Worm (Caenorhabditis elegans): ENCODE results near the gene T05B9.2.
A peak's percentile ranks its signal among the peaks of the same experiment; 100 is the strongest.

The T05B9.2 gene

ce11 chrII:11255536-11255935 is at the start of gene T05B9.2:
Gene T05B9.2 (plus strand): TSS chrII:11255836.
- no peak for TF ChIP-seq T22C8.4 (GFP tag; IDR thresholded peaks at IDR 0.05)
- no peak for TF ChIP-seq med-1 (GFP tag; optimal IDR thresholded peaks at IDR 0.05; ENCODE audit: insufficient read depth)
- TF ChIP-seq klf-2 (GFP tag; conservative IDR thresholded peaks at IDR 0.05), result no peak
- no peak for TF ChIP-seq ref-1 (GFP tag; conservative IDR thresholded peaks at IDR 0.05)

- 0 out of 2 replicates have a peak, but pooled peaks have one; percentile 30 for TF ChIP-seq tab-1 (GFP tag; IDR thresholded peaks at IDR 0.05)
Observed at ce11 chrII:11211661-11212060, 44.0 kb upstream of the T05B9.2 start.

DNA sequence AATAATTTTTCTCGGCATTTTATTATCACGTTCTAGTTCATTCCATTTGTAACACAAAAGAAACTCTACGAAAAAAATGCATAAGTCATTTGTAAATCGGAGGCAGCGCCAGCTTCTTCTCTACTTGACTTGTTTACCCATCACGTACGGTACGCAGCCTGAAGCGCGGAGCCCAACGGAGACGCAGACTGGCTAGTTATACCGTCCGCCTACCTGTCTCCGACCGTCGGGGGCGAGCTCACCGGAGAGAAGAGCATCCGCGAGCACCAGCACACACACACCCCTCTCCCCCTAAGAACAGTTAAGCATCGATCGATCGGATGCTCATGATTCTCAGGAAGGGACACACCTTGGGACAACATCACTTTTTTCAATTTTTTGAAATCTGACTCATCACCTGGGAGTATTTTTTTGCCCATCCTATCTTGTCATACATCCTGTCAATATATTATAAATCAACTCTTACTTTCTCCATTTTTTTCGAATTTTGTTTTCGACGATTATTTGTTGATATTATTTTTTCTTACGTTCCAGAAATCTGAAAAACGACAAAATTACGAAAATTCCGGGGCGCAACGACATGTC is 33.8 kb upstream of the T05B9.2 start, which contains the start of gene plpr-1:
TSS of gene plpr-1 (plus strand) at position 535 of the 585 bp plus-strand sequence.
- TF ChIP-seq med-1 (GFP tag; optimal IDR thresholded peaks at IDR 0.05; ENCODE audit: insufficient read depth) (no peak), ref-1 (GFP tag; conservative IDR thresholded peaks at IDR 0.05) (no peak), cog-1 (tag; optimal IDR thresholded peaks at IDR 0.05) (no peak), ztf-23 (GFP tag; IDR thresholded peaks at IDR 0.05) (no peak), klf-2 (GFP tag; conservative IDR thresholded peaks at IDR 0.05) (no peak), ztf-29 (GFP tag; IDR thresholded peaks at IDR 0.05) (no peak), T22C8.4 (GFP tag; IDR thresholded peaks at IDR 0.05) (no peak), tab-1 (GFP tag; IDR thresholded peaks at IDR 0.05) (no peak), flt-1 (GFP tag; IDR thresholded peaks at IDR 0.05) (no peak)

DNA sequence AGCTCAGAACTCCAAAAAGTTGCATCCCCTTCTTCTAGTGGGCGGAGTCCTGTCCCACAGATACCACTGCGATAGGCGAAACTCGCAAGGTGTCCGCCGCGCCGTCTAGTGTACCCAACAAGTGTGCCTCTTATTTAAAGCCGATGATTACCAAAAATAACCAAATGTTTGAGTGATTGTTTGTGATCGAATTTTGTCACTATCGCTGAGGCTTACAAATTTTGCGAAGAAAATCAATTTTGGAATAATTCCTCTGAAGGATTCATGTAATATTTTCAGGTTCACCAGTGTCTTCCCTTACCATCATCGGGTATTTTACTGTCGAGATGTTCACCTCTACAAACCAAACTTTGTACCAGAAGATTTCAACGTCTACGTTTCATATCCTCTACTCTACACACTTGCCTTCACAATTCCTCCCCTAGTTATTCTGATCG is 31.6 kb upstream of the T05B9.2 start:
- TF ChIP-seq tab-1 (GFP tag; IDR thresholded peaks at IDR 0.05), result no peak; the same call in 1 of the 2 replicates
- TF ChIP-seq ztf-23 (GFP tag; IDR thresholded peaks at IDR 0.05), result no peak
- TF ChIP-seq cog-1 (tag; optimal IDR thresholded peaks at IDR 0.05), result no peak
- no peak for TF ChIP-seq T22C8.4 (GFP tag; IDR thresholded peaks at IDR 0.05)
- no peak for TF ChIP-seq flt-1 (GFP tag; IDR thresholded peaks at IDR 0.05)
- TF ChIP-seq klf-2 (GFP tag; conservative IDR thresholded peaks at IDR 0.05), result no peak
- TF ChIP-seq ztf-29 (GFP tag; IDR thresholded peaks at IDR 0.05), result no peak
- TF ChIP-seq med-1 (GFP tag; optimal IDR thresholded peaks at IDR 0.05; ENCODE audit: insufficient read depth), result no peak
- TF ChIP-seq ref-1 (GFP tag; conservative IDR thresholded peaks at IDR 0.05), result no peak

DNA sequence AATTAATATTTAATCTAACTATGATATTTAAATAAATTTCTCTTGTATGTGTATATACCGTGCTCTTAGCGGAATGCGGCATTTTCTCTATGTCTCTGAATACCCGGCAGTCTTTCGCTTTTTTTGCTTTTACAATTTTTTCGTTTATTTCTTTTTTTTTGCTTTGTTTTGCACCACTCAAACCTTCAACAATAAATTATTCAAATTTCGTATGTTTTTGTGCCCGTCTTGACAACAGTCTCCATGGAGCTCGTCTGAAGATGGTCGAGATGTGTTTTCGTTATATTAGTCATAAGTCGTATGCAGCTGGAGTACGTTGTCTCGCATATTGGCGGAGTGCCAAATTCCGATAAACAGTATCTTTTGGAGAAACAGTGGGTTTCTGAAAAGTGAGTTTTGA is 29.3 kb upstream of the T05B9.2 start, which contains the start of gene T06D8.2:
TSS of gene T06D8.2 (plus strand) at position 301 of the 400 bp plus-strand sequence.
- TF ChIP-seq ztf-23 (GFP tag; IDR thresholded peaks at IDR 0.05) (no peak), T22C8.4 (GFP tag; IDR thresholded peaks at IDR 0.05) (no peak), ztf-29 (GFP tag; IDR thresholded peaks at IDR 0.05) (no peak), flt-1 (GFP tag; IDR thresholded peaks at IDR 0.05) (no peak), tab-1 (GFP tag; IDR thresholded peaks at IDR 0.05) (no peak), cog-1 (tag; optimal IDR thresholded peaks at IDR 0.05) (no peak), med-1 (GFP tag; optimal IDR thresholded peaks at IDR 0.05; ENCODE audit: insufficient read depth) (no peak), ref-1 (GFP tag; conservative IDR thresholded peaks at IDR 0.05) (no peak), klf-2 (GFP tag; conservative IDR thresholded peaks at IDR 0.05) (no peak)

DNA sequence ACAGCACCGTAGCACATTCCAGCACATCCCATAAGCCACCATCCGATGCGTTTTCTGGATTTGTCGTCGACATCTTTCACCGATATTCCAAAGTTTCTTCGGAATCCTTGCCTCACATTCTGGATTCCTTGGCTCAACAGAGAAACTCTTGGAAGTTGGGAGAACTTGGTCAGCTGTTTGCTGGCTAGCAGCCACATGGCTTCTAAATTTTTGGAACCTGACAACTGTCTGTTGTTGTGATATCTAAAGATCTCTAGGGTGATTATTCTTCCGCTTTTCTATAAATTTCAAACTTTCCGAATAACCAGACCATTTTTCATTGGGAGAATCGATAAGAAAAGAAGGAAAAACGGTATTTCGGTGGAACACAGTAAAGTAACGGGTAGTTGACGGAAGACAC is 20.9 kb upstream of the T05B9.2 start, which contains the start of gene cox-15:
TSS of gene cox-15 (minus strand) at position 202 of the 400 bp plus-strand sequence.
- TF ChIP-seq flt-1 (GFP tag; IDR thresholded peaks at IDR 0.05) (no peak), ref-1 (GFP tag; conservative IDR thresholded peaks at IDR 0.05) (no peak), ztf-23 (GFP tag; IDR thresholded peaks at IDR 0.05) (no peak), tab-1 (GFP tag; IDR thresholded peaks at IDR 0.05) (no peak), cog-1 (tag; optimal IDR thresholded peaks at IDR 0.05) (no peak)

DNA sequence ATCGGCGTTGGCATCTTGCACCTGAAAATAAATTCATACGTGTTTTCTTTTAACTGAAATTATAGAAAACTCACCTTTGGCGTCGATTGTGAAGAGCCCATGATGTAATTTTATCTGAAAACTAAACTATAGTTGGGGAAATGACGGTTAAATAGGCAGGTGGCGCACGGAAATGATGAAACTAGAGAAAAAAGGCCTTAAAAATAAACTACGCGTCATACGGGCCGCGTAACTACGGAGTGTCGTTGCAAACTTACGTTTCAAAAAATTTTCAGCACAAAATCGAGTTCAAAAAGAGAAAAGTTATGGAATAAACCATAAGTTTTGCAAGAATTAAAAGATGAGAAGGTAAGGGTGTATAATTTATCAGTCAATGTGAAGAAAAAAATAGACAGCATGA is 19.4 kb upstream of the T05B9.2 start, which contains the start of gene cchl-1:
TSS of gene cchl-1 (minus strand) at position 114 of the 400 bp plus-strand sequence.
- TF ChIP-seq tab-1 (GFP tag; IDR thresholded peaks at IDR 0.05) (no peak), klf-2 (GFP tag; conservative IDR thresholded peaks at IDR 0.05) (no peak)

ce11 chrII:11237099-11237498 is 18.5 kb upstream of the T05B9.2 start, which contains the start of gene fndc-1:
Gene fndc-1 (minus strand): TSS chrII:11237325.
- TF ChIP-seq ztf-29 (GFP tag; IDR thresholded peaks at IDR 0.05) (no peak), klf-2 (GFP tag; conservative IDR thresholded peaks at IDR 0.05) (no peak), T22C8.4 (GFP tag; IDR thresholded peaks at IDR 0.05) (no peak), cog-1 (tag; optimal IDR thresholded peaks at IDR 0.05) (no peak), tab-1 (GFP tag; IDR thresholded peaks at IDR 0.05) (no peak), med-1 (GFP tag; optimal IDR thresholded peaks at IDR 0.05; ENCODE audit: insufficient read depth) (no peak), flt-1 (GFP tag; IDR thresholded peaks at IDR 0.05) (no peak), ref-1 (GFP tag; conservative IDR thresholded peaks at IDR 0.05) (no peak), ztf-23 (GFP tag; IDR thresholded peaks at IDR 0.05) (no peak)

DNA sequence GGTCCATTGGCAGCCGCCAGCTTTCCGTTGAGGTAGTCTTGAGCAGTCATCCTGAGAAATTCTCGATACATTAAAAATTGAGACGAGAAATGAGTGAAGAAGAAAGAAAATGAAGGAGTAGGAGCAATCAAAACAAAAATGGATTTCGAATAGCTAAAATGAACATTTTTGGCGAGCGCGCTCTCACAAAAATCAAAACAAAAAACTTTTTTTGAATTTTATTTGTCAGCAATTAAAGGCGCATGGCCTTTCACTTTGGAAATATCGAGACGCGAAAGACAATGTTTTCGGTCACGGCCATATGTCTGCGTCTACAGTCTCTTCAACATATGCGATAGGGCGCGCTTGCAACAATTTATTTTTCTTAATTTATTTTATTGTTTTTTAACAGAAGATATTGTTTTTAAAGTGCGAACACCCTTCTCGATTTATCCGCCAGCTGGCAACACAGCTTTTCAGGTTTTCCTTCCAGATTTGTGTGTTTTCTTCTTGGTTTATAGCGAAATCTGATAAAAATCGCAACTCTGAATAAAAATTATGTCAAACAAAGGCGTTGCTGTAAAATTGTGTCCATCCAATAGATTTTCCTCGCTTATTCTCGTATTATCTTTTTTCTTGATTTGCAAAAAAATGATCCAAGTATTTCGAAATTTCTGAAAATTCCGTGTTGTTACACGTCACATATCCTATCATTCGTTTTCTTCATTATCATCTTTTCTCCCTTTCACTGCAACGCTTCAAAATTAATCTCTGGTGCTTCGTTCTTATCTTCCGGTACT is 16.6 kb upstream of the T05B9.2 start, which contains the start of the genes rpn-9 and T06D8.9:
TSS of gene rpn-9 (minus strand) at position 51 of the 779 bp plus-strand sequence.
TSS of gene T06D8.9 (plus strand) at position 729 of the 779 bp plus-strand sequence.
- no peak for TF ChIP-seq tab-1 (GFP tag; IDR thresholded peaks at IDR 0.05)
- no peak for TF ChIP-seq ref-1 (GFP tag; conservative IDR thresholded peaks at IDR 0.05)
- TF ChIP-seq med-1 (GFP tag; optimal IDR thresholded peaks at IDR 0.05; ENCODE audit: insufficient read depth), result no peak
- 0 out of 2 replicates have a peak, but pooled peaks have one; percentile 4 for TF ChIP-seq flt-1 (GFP tag; IDR thresholded peaks at IDR 0.05)
- no peak for TF ChIP-seq T22C8.4 (GFP tag; IDR thresholded peaks at IDR 0.05)
- peak; percentile 80 for TF ChIP-seq cog-1 (tag; optimal IDR thresholded peaks at IDR 0.05)
- no peak for TF ChIP-seq ztf-29 (GFP tag; IDR thresholded peaks at IDR 0.05)
- no peak for TF ChIP-seq ztf-23 (GFP tag; IDR thresholded peaks at IDR 0.05)
- no peak for TF ChIP-seq klf-2 (GFP tag; conservative IDR thresholded peaks at IDR 0.05)

All from whole organism, midembryonic.